Worm (Caenorhabditis elegans) whole organism, late embryonic: ENCODE results near the gene C49A9.4.

Source experiments
- C08G9.2 ChIP-seq: sonication (generic microtip); optimal IDR thresholded peaks from 2 replicates; lab custom pipeline; 2016; ENCODE audit warnings: mild to moderate bottlenecking, missing genetic modification characterization, moderate library complexity, missing compliant biosample characterization
- C38D4.7 ChIP-seq: fragments of 200-800 bp; sonication (Bioruptor generic); optimal IDR thresholded peaks from 2 replicates; lab custom pipeline; 2018; ENCODE audit warnings: mild to moderate bottlenecking, missing genetic modification characterization, moderate library complexity, missing compliant biosample characterization
- Y22D7AL.16 ChIP-seq: sonication (generic microtip); optimal IDR thresholded peaks from 2 replicates; lab custom pipeline; 2016; ENCODE audit warnings: missing genetic modification characterization, missing compliant biosample characterization
- ahr-1 ChIP-seq: sonication (generic microtip); optimal IDR thresholded peaks from 2 replicates; lab custom pipeline; 2016; ENCODE audit warnings: missing genetic modification characterization, missing compliant biosample characterization
- ceh-19 ChIP-seq: fragments of 200-800 bp; sonication (Bioruptor generic); optimal IDR thresholded peaks from 2 replicates; lab custom pipeline; 2018; ENCODE audit warnings: mild to moderate bottlenecking, missing genetic modification characterization, missing compliant biosample characterization
- ceh-22 ChIP-seq: sonication (generic microtip); optimal IDR thresholded peaks from 2 replicates; lab custom pipeline; 2017; ENCODE audit warnings: missing biosample characterization, missing genetic modification characterization
- ceh-24 ChIP-seq: sonication (generic microtip); optimal IDR thresholded peaks from 2 replicates; lab custom pipeline; 2016; ENCODE audit warnings: mild to moderate bottlenecking, missing genetic modification characterization, missing compliant biosample characterization
- ceh-31 ChIP-seq: sonication (generic microtip); optimal IDR thresholded peaks from 2 replicates; lab custom pipeline; 2016; ENCODE audit warnings: missing genetic modification characterization, missing compliant biosample characterization
- ceh-34 ChIP-seq: sonication (generic microtip); optimal IDR thresholded peaks from 2 replicates; lab custom pipeline; 2016; ENCODE audit warnings: mild to moderate bottlenecking, missing genetic modification characterization, missing compliant biosample characterization
- ceh-45 ChIP-seq: fragments of 200-800 bp; sonication (Bioruptor generic); IDR thresholded peaks from 2 replicates; pipeline ENCODE4 v1.3.6; 2022; ENCODE audit warnings: missing genetic modification reagents, missing genetic modification characterization, missing compliant biosample characterization
- ceh-6 ChIP-seq: fragments of 200-800 bp; sonication (Bioruptor generic); optimal IDR thresholded peaks from 2 replicates; lab custom pipeline; 2018; ENCODE audit warnings: mild to moderate bottlenecking, missing genetic modification characterization, missing compliant biosample characterization
- ceh-9 ChIP-seq: sonication (generic microtip); optimal IDR thresholded peaks from 2 replicates; lab custom pipeline; 2016; ENCODE audit warnings: mild to moderate bottlenecking, missing genetic modification characterization, inconsistent platforms, missing compliant biosample characterization
- che-1 ChIP-seq: sonication (generic microtip); optimal IDR thresholded peaks from 2 replicates; lab custom pipeline; 2016; ENCODE audit warnings: mild to moderate bottlenecking, missing genetic modification characterization, missing compliant biosample characterization
- elt-2 ChIP-seq: sonication (generic microtip); optimal IDR thresholded peaks from 2 replicates; lab custom pipeline; 2016; ENCODE audit warnings: missing genetic modification reagents, missing genetic modification characterization, missing compliant biosample characterization
- elt-4 ChIP-seq: sonication (generic microtip); optimal IDR thresholded peaks from 2 replicates; lab custom pipeline; 2016; ENCODE audit warnings: missing genetic modification characterization, missing compliant biosample characterization
- eyg-1 ChIP-seq: sonication (generic microtip); optimal IDR thresholded peaks from 2 replicates; lab custom pipeline; 2016; ENCODE audit warnings: missing genotype, missing genetic modification characterization, missing compliant biosample characterization
- fax-1 ChIP-seq: sonication (generic microtip); optimal IDR thresholded peaks from 2 replicates; lab custom pipeline; 2016; ENCODE audit warnings: missing genotype, missing genetic modification characterization, missing compliant biosample characterization
- fkh-10 ChIP-seq: fragments of 150-350 bp; optimal IDR thresholded peaks from 2 replicates; lab custom pipeline; 2014; ENCODE audit warnings: missing biosample characterization, missing genetic modification reagents, missing genetic modification characterization
- lim-6 ChIP-seq: sonication (generic microtip); optimal IDR thresholded peaks from 2 replicates; lab custom pipeline; 2016; ENCODE audit warnings: missing genetic modification characterization, missing compliant biosample characterization
- lin-11 ChIP-seq: fragments of 200-800 bp; sonication (Bioruptor generic); optimal IDR thresholded peaks from 2 replicates; lab custom pipeline; 2018; ENCODE audit warnings: mild to moderate bottlenecking, missing genetic modification characterization, missing compliant biosample characterization
- mec-3 ChIP-seq: sonication (generic microtip); optimal IDR thresholded peaks from 2 replicates; lab custom pipeline; 2016; ENCODE audit warnings: borderline replicate concordance, missing genetic modification characterization, missing compliant biosample characterization
- nfya-1 ChIP-seq: sonication (generic microtip); optimal IDR thresholded peaks from 2 replicates; lab custom pipeline; 2017; ENCODE audit warnings: missing genetic modification characterization, mild to moderate bottlenecking, missing compliant biosample characterization, antibody characterized with exemption, moderate library complexity
- nhr-232 ChIP-seq: sonication (generic microtip); optimal IDR thresholded peaks from 2 replicates; lab custom pipeline; 2016; ENCODE audit warnings: missing genetic modification characterization, missing compliant biosample characterization
- pag-3 ChIP-seq: sonication (generic microtip); optimal IDR thresholded peaks from 2 replicates; lab custom pipeline; 2016; ENCODE audit warnings: missing compliant biosample characterization, missing genetic modification characterization, borderline replicate concordance
- pat-9 ChIP-seq: fragments of 200-800 bp; sonication (Bioruptor generic); optimal IDR thresholded peaks from 2 replicates; lab custom pipeline; 2018; ENCODE audit warnings: mild to moderate bottlenecking, missing genetic modification characterization, moderate library complexity, missing compliant biosample characterization
- pax-1 ChIP-seq: fragments of 150-350 bp; optimal IDR thresholded peaks from 2 replicates; lab custom pipeline; 2014; ENCODE audit warnings: missing biosample characterization, missing genetic modification characterization
- pha-4 ChIP-seq: fragments of 150-350 bp; optimal IDR thresholded peaks from 2 replicates; lab custom pipeline; 2018; ENCODE audit warnings: missing biosample characterization, missing genetic modification reagents, missing genetic modification characterization
- pqm-1 ChIP-seq: sonication (generic microtip); optimal IDR thresholded peaks from 2 replicates; lab custom pipeline; 2016; ENCODE audit warnings: missing genetic modification characterization, missing compliant biosample characterization
- pros-1 ChIP-seq: fragments of 150-350 bp; optimal IDR thresholded peaks from 2 replicates; lab custom pipeline; 2014; ENCODE audit warnings: missing biosample characterization, missing genetic modification reagents, missing genetic modification characterization
- ref-2 ChIP-seq: sonication (generic microtip); optimal IDR thresholded peaks from 2 replicates; lab custom pipeline; 2016; ENCODE audit warnings: missing genetic modification characterization, missing compliant biosample characterization
- rnt-1 ChIP-seq: sonication (generic microtip); optimal IDR thresholded peaks from 2 replicates; lab custom pipeline; 2016; ENCODE audit warnings: missing genetic modification characterization, missing compliant biosample characterization
- sdc-2 ChIP-seq: sonication (generic microtip); optimal IDR thresholded peaks from 2 replicates; lab custom pipeline; 2016; ENCODE audit warnings: missing genotype, missing genetic modification characterization, missing compliant biosample characterization
- sox-2 ChIP-seq: fragments of 200-800 bp; sonication (Bioruptor generic); IDR thresholded peaks from 2 replicates; pipeline ENCODE4 v1.3.6; 2022; ENCODE audit warnings: missing genetic modification reagents, missing genetic modification characterization, missing compliant biosample characterization
- sox-4 ChIP-seq: sonication (generic microtip); optimal IDR thresholded peaks from 2 replicates; lab custom pipeline; 2017; ENCODE audit warnings: mild to moderate bottlenecking, missing genetic modification characterization, inconsistent platforms, missing compliant biosample characterization
- tbx-2 ChIP-seq: sonication (generic microtip); optimal IDR thresholded peaks from 2 replicates; lab custom pipeline; 2016; ENCODE audit warnings: missing genetic modification characterization, missing compliant biosample characterization
- unc-3 ChIP-seq, 2 experiments: fragments of 200-800 bp in 1 of 2; sonication (Bioruptor generic) in 1 of 2; sonication (generic microtip) in 1 of 2; conservative IDR thresholded peaks in 1 of 2; optimal IDR thresholded peaks in 1 of 2; 2 replicates each; pipeline versions ENCODE4 v1.3.6 to Lab custom; 2016 to 2022; ENCODE audit warnings: missing compliant biosample characterization in 2 of 2, missing genetic modification characterization in 2 of 2, missing genetic modification reagents in 1 of 2
- unc-42 ChIP-seq: sonication (generic microtip); optimal IDR thresholded peaks from 2 replicates; lab custom pipeline; 2016; ENCODE audit warnings: missing genotype, missing genetic modification characterization, missing compliant biosample characterization
- unc-86 ChIP-seq: sonication (generic microtip); optimal IDR thresholded peaks from 2 replicates; lab custom pipeline; 2016; ENCODE audit warnings: missing genetic modification characterization, missing compliant biosample characterization

The C49A9.4 gene

DNA sequence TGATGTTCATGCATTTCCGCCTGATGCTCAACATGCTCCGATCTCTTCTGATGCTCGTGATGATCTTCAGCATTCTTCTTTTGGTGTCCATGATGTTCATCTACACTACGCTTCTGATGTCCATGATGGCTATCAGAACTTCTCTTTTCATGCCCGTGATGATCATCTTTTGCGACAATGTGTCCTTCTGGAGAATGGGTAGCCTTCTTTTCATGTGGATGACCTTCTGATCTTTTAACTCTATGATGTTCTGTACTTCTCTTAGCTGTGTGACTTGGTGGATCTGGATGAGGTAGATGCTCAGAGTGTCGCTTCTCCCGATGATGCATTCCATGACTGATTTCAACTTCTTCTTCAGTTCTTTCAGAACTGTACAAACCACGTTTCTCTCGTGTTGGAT is 39.5 kb downstream of the C49A9.4 start:
- TF ChIP-seq unc-86 = no peak
- TF ChIP-seq ceh-6 (GFP tag; lab: Kevin White, UChicago) = no peak
- TF ChIP-seq sox-4 (tag; lab: Kevin White, UChicago) = no peak
- no peak for TF ChIP-seq unc-42 (tag; lab: Kevin White, UChicago)
- no peak for TF ChIP-seq pqm-1 (tag; lab: Kevin White, UChicago)
- TF ChIP-seq nhr-232 (tag; lab: Kevin White, UChicago) = no peak
- TF ChIP-seq lim-6 = no peak
- no peak for TF ChIP-seq pros-1 (tag; lab: Kevin White, UChicago)
- TF ChIP-seq elt-2 = no peak
- no peak for TF ChIP-seq fax-1 (tag; lab: Kevin White, UChicago)
- no peak for TF ChIP-seq sdc-2 (tag; lab: Kevin White, UChicago)
- no peak for TF ChIP-seq ahr-1

DNA sequence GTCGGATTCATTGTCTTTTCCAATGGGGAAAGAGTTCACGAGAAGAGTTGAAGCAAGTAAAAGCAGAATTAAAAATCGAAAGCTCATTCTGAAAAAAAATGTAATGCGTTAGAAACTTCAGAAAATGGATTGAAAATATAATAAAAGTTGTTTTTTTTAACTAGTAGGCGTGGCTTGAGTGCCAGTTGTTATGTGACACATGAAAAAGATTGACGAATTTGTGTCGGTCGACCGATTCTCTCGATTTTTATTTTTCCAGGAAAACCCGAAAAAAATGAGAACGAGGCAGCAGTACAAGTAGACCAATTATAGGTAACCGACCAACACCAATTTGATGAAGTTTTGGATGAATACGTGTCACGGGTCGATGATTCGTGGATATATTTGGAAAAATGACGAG is 40.2 kb downstream of the C49A9.4 start, which contains the start of gene nlp-16:
nlp-16 (minus strand) TSS at position 101 of the 400 bp plus-strand sequence.
- no peak for TF ChIP-seq lim-6
- no peak for TF ChIP-seq ceh-34 (tag; lab: Kevin White, UChicago)
- no peak for TF ChIP-seq ceh-31
- TF ChIP-seq ceh-24 = no peak
- TF ChIP-seq ceh-9 (tag; lab: Kevin White, UChicago) = no peak
- no peak for TF ChIP-seq C08G9.2 (tag; lab: Kevin White, UChicago)
- TF ChIP-seq fkh-10 (GFP tag; lab: Kevin White, UChicago) = no peak
- no peak for TF ChIP-seq ahr-1
- TF ChIP-seq ceh-19 (GFP tag; lab: Kevin White, UChicago) = no peak
- no peak for TF ChIP-seq tbx-2 (tag; lab: Kevin White, UChicago)
- TF ChIP-seq Y22D7AL.16 (tag; lab: Kevin White, UChicago) = no peak
- no peak for TF ChIP-seq unc-3 (GFP tag; conservative IDR thresholded peaks at IDR 0.05; lab: Robert Waterston, UW)
- TF ChIP-seq unc-3 (tag; optimal IDR thresholded peaks at IDR 0.05; lab: Kevin White, UChicago) = no peak
- TF ChIP-seq ref-2 (tag; lab: Kevin White, UChicago) = no peak
- TF ChIP-seq fax-1 (tag; lab: Kevin White, UChicago) = no peak
- no peak for TF ChIP-seq pros-1 (tag; lab: Kevin White, UChicago)
- TF ChIP-seq, all 69 proteins: peak for 0

DNA sequence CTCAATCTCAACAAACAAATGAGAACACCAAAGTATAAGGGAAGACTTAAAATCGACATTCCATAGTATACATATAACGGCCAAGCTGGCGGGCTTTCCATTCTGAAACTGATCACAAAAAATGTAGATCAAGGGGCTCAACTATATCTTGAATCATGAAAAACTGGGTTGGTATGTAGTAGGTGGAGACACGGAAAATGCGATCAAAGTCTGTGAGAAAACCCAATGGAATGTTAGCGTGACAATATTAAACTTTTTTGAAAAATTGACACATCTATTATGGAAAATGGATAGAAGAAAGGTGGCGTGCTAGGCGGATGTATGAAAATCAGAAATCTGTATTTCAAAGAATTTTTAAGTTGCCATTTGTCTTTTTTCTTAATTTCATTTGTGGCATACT is 43.8 kb downstream of the C49A9.4 start, which contains the start of gene srv-28:
srv-28 (minus strand) TSS at position 101 of the 400 bp plus-strand sequence.
- TF ChIP-seq lin-11 (tag; lab: Kevin White, UChicago) = no peak
- no peak for TF ChIP-seq pag-3 (tag; lab: Kevin White, UChicago)
- TF ChIP-seq, all 69 proteins: peak for 0

DNA sequence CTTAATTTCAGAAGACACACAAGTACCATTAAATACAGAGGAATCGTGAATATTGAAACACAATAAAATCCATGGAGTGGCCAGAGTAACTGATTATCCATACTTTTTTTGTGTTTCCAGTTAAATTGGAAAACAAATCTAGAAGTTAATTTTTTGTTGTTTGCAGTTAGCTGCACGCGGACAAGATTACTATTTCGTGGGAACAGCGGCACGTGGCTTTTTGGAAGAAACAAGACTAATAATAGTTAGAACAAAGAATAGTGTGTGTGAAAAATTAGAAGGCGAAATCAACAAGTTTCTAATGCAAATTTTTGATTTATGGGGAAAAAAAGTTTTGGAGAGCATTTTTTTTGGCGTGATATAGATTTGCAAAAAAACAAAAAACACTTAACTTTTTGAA is 47.0 kb downstream of the C49A9.4 start, which contains the start of gene srv-29:
srv-29 (minus strand) TSS at position 101 of the 400 bp plus-strand sequence.
- no peak for TF ChIP-seq ceh-19 (GFP tag; lab: Kevin White, UChicago)
- no peak for TF ChIP-seq pros-1 (tag; lab: Kevin White, UChicago)
- no peak for TF ChIP-seq sox-2 (GFP tag; lab: Robert Waterston, UW)
- no peak for TF ChIP-seq tbx-2 (tag; lab: Kevin White, UChicago)
- TF ChIP-seq nfya-1 (tag; lab: Kevin White, UChicago) = no peak
- no peak for TF ChIP-seq pag-3 (tag; lab: Kevin White, UChicago)
- no peak for TF ChIP-seq unc-3 (GFP tag; conservative IDR thresholded peaks at IDR 0.05; lab: Robert Waterston, UW)
- TF ChIP-seq unc-3 (tag; optimal IDR thresholded peaks at IDR 0.05; lab: Kevin White, UChicago) = no peak

DNA sequence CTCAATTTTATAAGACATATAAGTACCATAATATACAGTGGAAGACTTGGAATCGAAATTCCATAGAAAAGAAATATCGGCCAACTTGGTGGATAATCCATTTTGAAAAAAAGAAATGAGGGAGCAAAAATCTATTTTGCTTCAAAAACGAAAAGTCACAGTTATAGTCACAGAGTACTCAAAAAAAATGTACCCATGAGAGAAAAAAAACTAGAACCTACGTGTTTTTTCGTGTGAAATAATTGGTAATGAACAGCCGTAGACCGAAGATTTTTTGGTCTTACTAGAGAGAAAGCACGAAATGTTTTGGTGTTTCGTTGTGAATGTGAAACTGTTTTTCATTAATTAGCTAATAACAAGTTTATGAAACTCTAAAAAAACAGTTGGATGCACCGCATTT is 49.9 kb downstream of the C49A9.4 start, which contains the start of gene srv-30:
srv-30 (minus strand) TSS at position 101 of the 400 bp plus-strand sequence.
- no peak for TF ChIP-seq rnt-1 (tag; lab: Kevin White, UChicago)
- TF ChIP-seq pax-1 (tag; lab: Kevin White, UChicago) = no peak
- TF ChIP-seq C08G9.2 (tag; lab: Kevin White, UChicago) = no peak
- TF ChIP-seq sdc-2 (tag; lab: Kevin White, UChicago) = no peak
- TF ChIP-seq ahr-1 = no peak
- TF ChIP-seq elt-4 (tag; lab: Kevin White, UChicago) = no peak
- no peak for TF ChIP-seq ceh-31
- TF ChIP-seq Y22D7AL.16 (tag; lab: Kevin White, UChicago) = no peak
- no peak for TF ChIP-seq pha-4 (tag; lab: Kevin White, UChicago)
- TF ChIP-seq pag-3 (tag; lab: Kevin White, UChicago) = no peak
- TF ChIP-seq pat-9 = no peak
- no peak for TF ChIP-seq che-1 (tag; lab: Kevin White, UChicago)
- no peak for TF ChIP-seq unc-86
- TF ChIP-seq mec-3 (tag; lab: Kevin White, UChicago) = no peak
- TF ChIP-seq ceh-22 (tag; lab: Kevin White, UChicago) = no peak
- TF ChIP-seq ceh-45 (GFP tag; lab: Robert Waterston, UW) = no peak
- no peak for TF ChIP-seq pros-1 (tag; lab: Kevin White, UChicago)
- no peak for TF ChIP-seq C38D4.7 (GFP tag; lab: Kevin White, UChicago)
- no peak for TF ChIP-seq eyg-1 (tag; lab: Kevin White, UChicago)
- no peak for TF ChIP-seq ceh-24
